Worm (Caenorhabditis elegans) whole organism, L1 larva: ENCODE data around the gene srz-75.

ENCODE experiments used
- lin-13 ChIP-seq: fragments of 150-350 bp; optimal IDR thresholded peaks from 2 replicates; lab custom pipeline; 2014; ENCODE audit warnings: missing biosample characterization, missing genetic modification reagents, missing genetic modification characterization
- rnt-1 ChIP-seq: sonication (generic microtip); optimal IDR thresholded peaks from 2 replicates; lab custom pipeline; 2016; ENCODE audit warnings: mild to moderate bottlenecking, missing genetic modification characterization, moderate library complexity, missing compliant biosample characterization
- unc-62 ChIP-seq: fragments of 150-350 bp; optimal IDR thresholded peaks from 2 replicates; lab custom pipeline; 2014; ENCODE audit warnings: missing biosample characterization, missing genetic modification reagents, missing genetic modification characterization

DNA sequence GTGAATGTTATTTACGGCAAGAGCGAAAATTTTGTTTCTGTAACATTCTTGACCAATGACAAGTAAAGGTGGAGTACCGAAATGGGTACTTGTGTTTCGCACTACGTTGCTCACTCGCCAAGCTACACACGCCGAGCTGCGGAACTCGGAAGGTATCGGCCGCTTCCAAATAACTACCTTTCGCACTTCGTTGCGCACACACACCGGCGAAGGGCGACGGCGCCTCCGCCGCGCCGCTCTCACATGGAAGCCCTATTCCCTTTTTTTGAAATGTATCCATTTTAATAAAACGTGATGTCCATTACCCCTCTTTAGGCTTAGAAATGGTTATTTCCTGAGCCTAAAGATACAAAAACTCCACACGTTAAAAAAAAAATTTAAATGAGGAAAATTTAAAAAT, 16.3 kb upstream of the srz-75 start:
- TF ChIP-seq unc-62 (GFP tag; lab: Kevin White, UChicago) (no peak), lin-13 (GFP tag; lab: Kevin White, UChicago) (no peak), rnt-1 (tag; lab: Kevin White, UChicago) (no peak)
